Fruit fly (Drosophila melanogaster) whole organism, embryonic: ENCODE measurements around the gene CG8851.

ENCODE experiments used
- CG10543 ChIP-seq: fragments of 200-800 bp; sonication (Bioruptor generic); optimal IDR thresholded peaks from 3 replicates; lab custom pipeline; 2017; ENCODE audit warnings: missing biosample characterization, mild to moderate bottlenecking, missing genetic modification characterization, moderate library complexity
- CG12236 ChIP-seq: fragments of 200-800 bp; sonication (Bioruptor generic); optimal IDR thresholded peaks from 2 replicates; lab custom pipeline; 2016; ENCODE audit warnings: missing biosample characterization, missing genetic modification characterization
- CG14965 ChIP-seq: fragments of 200-800 bp; sonication (Bioruptor generic); optimal IDR thresholded peaks from 2 replicates; lab custom pipeline; 2016; ENCODE audit warnings: missing biosample characterization, missing genetic modification characterization, borderline replicate concordance
- CG16863 ChIP-seq: fragments of 200-800 bp; sonication (Bioruptor generic); optimal IDR thresholded peaks from 3 replicates; lab custom pipeline; 2016; ENCODE audit warnings: missing biosample characterization, missing genetic modification characterization
- CG17361 ChIP-seq: fragments of 200-800 bp; sonication (Bioruptor generic); IDR thresholded peaks from 3 replicates; pipeline ENCODE4 v1.3.6; 2022; ENCODE audit warnings: missing biosample characterization, missing genetic modification characterization
- CG17385 ChIP-seq: fragments of 200-800 bp; sonication (Bioruptor generic); optimal IDR thresholded peaks from 3 replicates; lab custom pipeline; 2018; ENCODE audit warnings: missing biosample characterization, mild to moderate bottlenecking, missing genetic modification characterization
- CG17568 ChIP-seq: fragments of 200-800 bp; sonication (Bioruptor generic); optimal IDR thresholded peaks from 2 replicates; lab custom pipeline; 2018; ENCODE audit warnings: missing biosample characterization, mild to moderate bottlenecking, missing genetic modification characterization, moderate library complexity
- CG18262 ChIP-seq: fragments of 200-800 bp; optimal IDR thresholded peaks from 3 replicates; lab custom pipeline; 2019; ENCODE audit warnings: missing biosample characterization, mild to moderate bottlenecking, missing genetic modification characterization, moderate library complexity
- CG30020 ChIP-seq: fragments of 200-800 bp; optimal IDR thresholded peaks from 2 replicates; lab custom pipeline; 2019; ENCODE audit warnings: missing biosample characterization, mild to moderate bottlenecking, missing genetic modification characterization, moderate library complexity
- CG30431 ChIP-seq: fragments of 200-800 bp; sonication (Bioruptor generic); optimal IDR thresholded peaks from 2 replicates; lab custom pipeline; 2017; ENCODE audit warnings: missing biosample characterization, missing genetic modification characterization
- CG31441 ChIP-seq: fragments of 200-800 bp; sonication (Bioruptor generic); IDR thresholded peaks from 2 replicates; pipeline ENCODE4 v1.3.6; 2022; ENCODE audit warnings: missing biosample characterization, missing genetic modification characterization
- CG32767 ChIP-seq: fragments of 200-800 bp; sonication (Bioruptor generic); IDR thresholded peaks from 2 replicates; pipeline ENCODE4 v1.3.6; 2022; ENCODE audit warnings: missing biosample characterization, missing genetic modification characterization
- CG34224 ChIP-seq: fragments of 200-800 bp; sonication (Bioruptor generic); IDR thresholded peaks from 3 replicates; pipeline ENCODE4 v1.3.6; 2022; ENCODE audit warnings: missing biosample characterization, missing genetic modification characterization; ENCODE audit not compliant: partially characterized antibody
- CG4328 ChIP-seq: fragments of 200-800 bp; sonication (Bioruptor generic); optimal IDR thresholded peaks from 3 replicates; lab custom pipeline; 2017; ENCODE audit warnings: missing biosample characterization, missing genetic modification reagents, missing genetic modification characterization
- CG7271 ChIP-seq: fragments of 200-800 bp; sonication (Bioruptor generic); optimal IDR thresholded peaks from 2 replicates; lab custom pipeline; 2018; ENCODE audit warnings: missing biosample characterization, mild to moderate bottlenecking, missing genetic modification characterization, moderate library complexity
- D19A ChIP-seq: fragments of 200-800 bp; optimal IDR thresholded peaks from 3 replicates; lab custom pipeline; 2019; ENCODE audit warnings: missing biosample characterization, mild to moderate bottlenecking, missing genetic modification characterization, moderate library complexity
- Elba2 ChIP-seq: fragments of 200-800 bp; sonication (Bioruptor generic); optimal IDR thresholded peaks from 3 replicates; lab custom pipeline; 2016; ENCODE audit warnings: missing biosample characterization, missing genetic modification characterization
- Hmx ChIP-seq: fragments of 200-800 bp; sonication (Bioruptor generic); optimal IDR thresholded peaks from 2 replicates; lab custom pipeline; 2016; ENCODE audit warnings: missing biosample characterization, missing genetic modification characterization
- Mad ChIP-seq: fragments of 200-800 bp; sonication (Bioruptor generic); optimal IDR thresholded peaks from 2 replicates; lab custom pipeline; 2016; ENCODE audit warnings: missing biosample characterization, missing genetic modification characterization
- NC2α ChIP-seq: fragments of 200-800 bp; sonication (Bioruptor generic); optimal IDR thresholded peaks from 2 replicates; lab custom pipeline; 2016; ENCODE audit warnings: missing biosample characterization, missing genetic modification characterization
- NK7.1 ChIP-seq: fragments of 200-800 bp; sonication (Bioruptor generic); optimal IDR thresholded peaks from 3 replicates; lab custom pipeline; 2016; ENCODE audit warnings: missing biosample characterization, missing genetic modification characterization
- Pdp1 ChIP-seq, 2 experiments: fragments of 200-800 bp; sonication (Bioruptor generic); optimal IDR thresholded peaks; 3 replicates each; lab custom pipeline; 2016; ENCODE audit warnings: missing biosample characterization in 2 of 2, missing genetic modification characterization in 2 of 2, mild to moderate bottlenecking in 1 of 2, moderate library complexity in 1 of 2
- Ssrp ChIP-seq: fragments of 200-800 bp; sonication (Bioruptor generic); optimal IDR thresholded peaks from 2 replicates; lab custom pipeline; 2018; ENCODE audit warnings: missing biosample characterization, mild to moderate bottlenecking, missing genetic modification characterization, moderate library complexity
- Taf1 ChIP-seq: fragments of 200-800 bp; sonication (Bioruptor generic); IDR thresholded peaks from 2 replicates; pipeline ENCODE4 v1.3.6; 2022; ENCODE audit warnings: missing biosample characterization, missing genetic modification characterization
- ara ChIP-seq: fragments of 200-800 bp; sonication (Bioruptor generic); IDR thresholded peaks from 2 replicates; pipeline ENCODE4 v1.3.6; 2022; ENCODE audit warnings: missing biosample characterization, missing genetic modification characterization
- bab2 ChIP-seq: fragments of 200-800 bp; sonication (Bioruptor generic); optimal IDR thresholded peaks from 2 replicates; lab custom pipeline; 2016; ENCODE audit warnings: missing biosample characterization, missing genetic modification characterization
- cato ChIP-seq: fragments of 200-800 bp; sonication (Bioruptor generic); optimal IDR thresholded peaks from 2 replicates; lab custom pipeline; 2016; ENCODE audit warnings: missing biosample characterization, missing genetic modification characterization, borderline replicate concordance
- chinmo ChIP-seq: fragments of 200-800 bp; sonication (Bioruptor generic); IDR thresholded peaks from 4 replicates; pipeline ENCODE4 v1.3.6; 2022; ENCODE audit warnings: missing biosample characterization, missing genetic modification characterization; ENCODE audit not compliant: partially characterized antibody
- eve ChIP-seq, 2 experiments: fragments of >200 bp; optimal IDR thresholded peaks; 2 replicates each; lab custom pipeline; 2017; ENCODE audit warnings: missing biosample characterization in 2 of 2, missing genetic modification characterization in 2 of 2
- gce ChIP-seq: fragments of 200-800 bp; sonication (Bioruptor generic); IDR thresholded peaks from 3 replicates; pipeline ENCODE4 v1.3.6; 2022; ENCODE audit warnings: missing biosample characterization, missing genetic modification characterization
- gcm2 ChIP-seq: fragments of 200-800 bp; sonication (Bioruptor generic); optimal IDR thresholded peaks from 2 replicates; lab custom pipeline; 2016; ENCODE audit warnings: missing biosample characterization, missing genetic modification characterization
- gem ChIP-seq: fragments of 200-800 bp; sonication (Bioruptor generic); optimal IDR thresholded peaks from 2 replicates; lab custom pipeline; 2019; ENCODE audit warnings: missing biosample characterization, mild to moderate bottlenecking, missing genetic modification characterization, moderate library complexity
- gro ChIP-seq: fragments of 200-800 bp; sonication (Bioruptor generic); optimal IDR thresholded peaks from 2 replicates; lab custom pipeline; 2016; ENCODE audit warnings: missing biosample characterization, missing genetic modification characterization
- jing ChIP-seq: fragments of 200-800 bp; sonication (Bioruptor generic); optimal IDR thresholded peaks from 2 replicates; lab custom pipeline; 2018; ENCODE audit warnings: missing biosample characterization, mild to moderate bottlenecking, missing genetic modification characterization
- kah ChIP-seq: fragments of 200-800 bp; sonication (Bioruptor generic); optimal IDR thresholded peaks from 2 replicates; lab custom pipeline; 2018; ENCODE audit warnings: missing biosample characterization, mild to moderate bottlenecking, missing genetic modification characterization
- mld ChIP-seq: fragments of 200-800 bp; sonication (Bioruptor generic); IDR thresholded peaks from 3 replicates; pipeline ENCODE4 v1.3.6; 2022; ENCODE audit warnings: missing biosample characterization, missing genetic modification characterization; ENCODE audit not compliant: partially characterized antibody
- nmo ChIP-seq: fragments of 200-800 bp; sonication (Bioruptor generic); optimal IDR thresholded peaks from 2 replicates; lab custom pipeline; 2018; ENCODE audit warnings: missing biosample characterization, mild to moderate bottlenecking, missing genetic modification characterization, moderate library complexity
- odd ChIP-seq: fragments of 200-800 bp; sonication (Bioruptor generic); optimal IDR thresholded peaks from 2 replicates; lab custom pipeline; 2017; ENCODE audit warnings: missing biosample characterization, mild to moderate bottlenecking, missing genetic modification characterization
- sens ChIP-seq: fragments of 200-800 bp; sonication (Bioruptor generic); peaks from one replicate; lab custom pipeline; 2016; ENCODE audit warnings: missing biosample characterization, missing genetic modification characterization
- wdn ChIP-seq: fragments of 200-800 bp; sonication (Bioruptor generic); IDR thresholded peaks from 2 replicates; pipeline ENCODE4 v1.3.6; 2022; ENCODE audit warnings: missing biosample characterization, missing genetic modification characterization
- zfh1 ChIP-seq: fragments of 200-800 bp; sonication (Bioruptor generic); IDR thresholded peaks from 3 replicates; pipeline ENCODE4 v1.3.6; 2022; ENCODE audit warnings: missing biosample characterization, missing genetic modification characterization

CG8851 gene

dm6 chr2L:3479697-3480442 lies 39.6 kb upstream of the CG8851 start (continued):
- TF ChIP-seq eve (GFP tag; optimal IDR thresholded peaks at IDR 0.05; lab: Kevin White, UChicago) (no peak), kah (peak; percentile 69), CG7271 (tag; lab: Kevin White, UChicago) (no peak), cato (GFP tag; lab: Kevin White, UChicago) (no peak), Elba2 (GFP tag; lab: Kevin White, UChicago) (no peak), gcm2 (GFP tag; lab: Kevin White, UChicago) (no peak), CG17361 (GFP tag; lab: Robert Waterston, UW) (no peak), gce (no peak), nmo (GFP tag; lab: Kevin White, UChicago) (no peak), CG18262 (tag; lab: Kevin White, UChicago) (no peak), CG34224 (GFP tag; lab: Robert Waterston, UW) (no peak), Pdp1 (GFP tag; optimal IDR thresholded peaks at IDR 0.05; lab: Kevin White, UChicago) (peak in 1 of 2 experiments; percentile 26), CG14965 (GFP tag; lab: Kevin White, UChicago) (no peak), Taf1 (GFP tag; lab: Robert Waterston, UW) (no peak), CG4328 (GFP tag; lab: Kevin White, UChicago) (no peak), CG12236 (GFP tag; lab: Kevin White, UChicago) (no peak), gro (no peak), gem (tag; lab: Kevin White, UChicago) (no peak), Ssrp (no peak), Hmx (GFP tag; lab: Kevin White, UChicago) (no peak), ara (GFP tag; lab: Robert Waterston, UW) (no peak), sens (GFP tag; lab: Kevin White, UChicago) (peak; percentile 67), CG32767 (peak; percentile 67; the same call in 1 of the 2 replicates), jing (no peak), chinmo (GFP tag; lab: Robert Waterston, UW) (peak; percentile 69; the same call in 1 of the 4 replicates), CG31441 (GFP tag; lab: Robert Waterston, UW) (no peak), CG30431 (no peak), mld (GFP tag; lab: Robert Waterston, UW) (no peak), CG17568 (no peak), NK7.1 (no peak), odd (GFP tag; lab: Kevin White, UChicago) (peak; percentile 2), NC2α (GFP tag; lab: Kevin White, UChicago) (no peak), Mad (GFP tag; lab: Kevin White, UChicago) (no peak), CG30020 (tag; lab: Kevin White, UChicago) (no peak), D19A (tag; lab: Kevin White, UChicago) (no peak), zfh1 (GFP tag; lab: Robert Waterston, UW) (no peak), wdn (GFP tag; lab: Robert Waterston, UW) (no peak), CG16863 (GFP tag; lab: Kevin White, UChicago) (no peak), bab2 (GFP tag; lab: Kevin White, UChicago) (no peak), CG10543 (GFP tag; lab: Kevin White, UChicago) (peak; percentile 59), CG17385 (no peak)
